Fruit fly (Drosophila melanogaster) whole organism, wandering third instar larva: ENCODE measurements around the gene mal.
A peak's percentile ranks its signal among the peaks of the same experiment; 100 is the strongest.
"Not testable (repeated sequence)": the region's sequence is repeated elsewhere in the genome, so short reads cannot be mapped to it uniquely, and the experiment has no call there.

Source experiments
- CrebA ChIP-seq: fragments of 200-800 bp; sonication (Bioruptor generic); optimal IDR thresholded peaks from 2 replicates; lab custom pipeline; 2016; ENCODE audit warnings: missing biosample characterization, mild to moderate bottlenecking, missing genetic modification characterization, borderline replicate concordance
- Dfd ChIP-seq: fragments of >200 bp; optimal IDR thresholded peaks from 2 replicates; lab custom pipeline; 2017; ENCODE audit warnings: missing biosample characterization, missing genetic modification characterization
- Dif ChIP-seq: fragments of 200-275, 200-300 bp; sonication (Bioruptor generic); optimal IDR thresholded peaks from 2 replicates; lab custom pipeline; 2018; ENCODE audit warnings: missing biosample characterization, missing genetic modification characterization; ENCODE audit not compliant: partially characterized antibody
- HLH106 ChIP-seq: fragments of 200-800 bp; optimal IDR thresholded peaks from 3 replicates; lab custom pipeline; 2019; ENCODE audit warnings: missing biosample characterization, mild to moderate bottlenecking, missing genetic modification characterization, moderate library complexity
- Hnf4 ChIP-seq: fragments of 200-800 bp; sonication (Bioruptor generic); optimal IDR thresholded peaks from 2 replicates; lab custom pipeline; 2016; ENCODE audit warnings: missing biosample characterization, mild to moderate bottlenecking, missing genetic modification characterization
- Jra ChIP-seq: sonication (Bioruptor generic); optimal IDR thresholded peaks from 2 replicates; lab custom pipeline; 2016; ENCODE audit warnings: missing biosample characterization, missing genetic modification characterization
- Myc ChIP-seq: fragments of >200 bp; optimal IDR thresholded peaks from 2 replicates; lab custom pipeline; 2017
- OdsH ChIP-seq: fragments of 200-800 bp; sonication (Bioruptor generic); optimal IDR thresholded peaks from 2 replicates; lab custom pipeline; 2016; ENCODE audit warnings: missing biosample characterization, mild to moderate bottlenecking, missing genetic modification characterization
- Rel ChIP-seq, 2 experiments: fragments of 200-800 bp; sonication (Bioruptor generic) in 1 of 2; optimal IDR thresholded peaks; 2 replicates in 1 of 2; 3 replicates in 1 of 2; lab custom pipeline; 2016 to 2019; ENCODE audit warnings: mild to moderate bottlenecking in 2 of 2, missing biosample characterization in 2 of 2, missing genetic modification characterization in 2 of 2, moderate library complexity in 1 of 2
- Sp1 ChIP-seq: fragments of 200-800 bp; sonication (Bioruptor generic); optimal IDR thresholded peaks from 3 replicates; lab custom pipeline; 2019; ENCODE audit warnings: missing biosample characterization, mild to moderate bottlenecking, missing genetic modification characterization, moderate library complexity
- Vsx2 ChIP-seq: fragments of 200-300, 225-300 bp; sonication (Bioruptor generic); optimal IDR thresholded peaks from 2 replicates; lab custom pipeline; 2018; ENCODE audit warnings: missing biosample characterization, missing genetic modification characterization; ENCODE audit not compliant: partially characterized antibody
- br ChIP-seq: fragments of 200-800 bp; sonication (Bioruptor generic); optimal IDR thresholded peaks from 2 replicates; lab custom pipeline; 2016; ENCODE audit warnings: missing biosample characterization, missing genetic modification characterization
- dl ChIP-seq, 2 experiments: fragments of 175-275, 200-275 bp in 1 of 2; fragments of 200-275 bp in 1 of 2; sonication (Bioruptor generic); optimal IDR thresholded peaks; lab custom pipeline; 2018; ENCODE audit warnings: mild to moderate bottlenecking in 2 of 2, missing biosample characterization in 2 of 2, missing genetic modification characterization in 2 of 2, moderate library complexity in 2 of 2; ENCODE audit not compliant: partially characterized antibody in 2 of 2, insufficient read depth in 1 of 2
- dmrt93B ChIP-seq: fragments of 200-800 bp; sonication (Bioruptor generic); optimal IDR thresholded peaks from 2 replicates; lab custom pipeline; 2018; ENCODE audit warnings: missing biosample characterization, mild to moderate bottlenecking, missing genetic modification characterization
- dsf ChIP-seq: sonication (Bioruptor generic); optimal IDR thresholded peaks from 2 replicates; lab custom pipeline; 2016; ENCODE audit warnings: missing biosample characterization, missing genetic modification characterization, borderline replicate concordance
- ey ChIP-seq: fragments of 200-800 bp; sonication (Bioruptor generic); optimal IDR thresholded peaks from 2 replicates; lab custom pipeline; 2016; ENCODE audit warnings: missing biosample characterization, missing genetic modification characterization
- foxo ChIP-seq, 2 experiments: fragments of 200-800 bp; sonication (Bioruptor generic); optimal IDR thresholded peaks; 2 replicates in 1 of 2; 3 replicates in 1 of 2; lab custom pipeline; 2016 to 2017; ENCODE audit warnings: missing biosample characterization in 2 of 2, missing genetic modification characterization in 2 of 2
- fru ChIP-seq: fragments of 200-800 bp; sonication (Bioruptor generic); optimal IDR thresholded peaks from 3 replicates; lab custom pipeline; 2016; ENCODE audit warnings: missing biosample characterization, mild to moderate bottlenecking, missing genetic modification characterization
- h ChIP-seq: fragments of 200-800 bp; sonication (Bioruptor generic); optimal IDR thresholded peaks from 3 replicates; lab custom pipeline; 2016; ENCODE audit warnings: missing biosample characterization, mild to moderate bottlenecking, missing genetic modification characterization
- jim ChIP-seq: fragments of 175-275, 200-325 bp; sonication (Bioruptor generic); optimal IDR thresholded peaks from 2 replicates; lab custom pipeline; 2016; ENCODE audit warnings: missing biosample characterization, mild to moderate bottlenecking, missing genetic modification characterization
- lola ChIP-seq: fragments of >200 bp; optimal IDR thresholded peaks from 2 replicates; lab custom pipeline; 2017; ENCODE audit warnings: missing biosample characterization, missing genetic modification characterization
- pan ChIP-seq: fragments of >200 bp; optimal IDR thresholded peaks from 2 replicates; lab custom pipeline; 2017
- sage ChIP-seq: fragments of 200-800 bp; sonication (Bioruptor generic); optimal IDR thresholded peaks from 2 replicates; lab custom pipeline; 2016; ENCODE audit warnings: missing biosample characterization, mild to moderate bottlenecking, missing genetic modification characterization
- sv ChIP-seq: fragments of 200-800 bp; sonication (Bioruptor generic); optimal IDR thresholded peaks from 3 replicates; lab custom pipeline; 2016; ENCODE audit warnings: missing biosample characterization, missing genetic modification characterization
- tai ChIP-seq: sonication (Bioruptor generic); optimal IDR thresholded peaks from 2 replicates; lab custom pipeline; 2016; ENCODE audit warnings: missing biosample characterization, missing genetic modification characterization
- usp ChIP-seq: fragments of >200 bp; optimal IDR thresholded peaks from 2 replicates; lab custom pipeline; 2017; ENCODE audit warnings: missing biosample characterization, missing genetic modification characterization
- woc ChIP-seq: sonication (Bioruptor generic); optimal IDR thresholded peaks from 2 replicates; lab custom pipeline; 2016; ENCODE audit warnings: missing biosample characterization, mild to moderate bottlenecking, missing genetic modification characterization

Gene mal

dm6 chrX:20434534-20434933 is 5.1 kb downstream of the mal start:
- no peak for TF ChIP-seq tai
- TF ChIP-seq pan = no peak
- no peak for TF ChIP-seq lola

DNA sequence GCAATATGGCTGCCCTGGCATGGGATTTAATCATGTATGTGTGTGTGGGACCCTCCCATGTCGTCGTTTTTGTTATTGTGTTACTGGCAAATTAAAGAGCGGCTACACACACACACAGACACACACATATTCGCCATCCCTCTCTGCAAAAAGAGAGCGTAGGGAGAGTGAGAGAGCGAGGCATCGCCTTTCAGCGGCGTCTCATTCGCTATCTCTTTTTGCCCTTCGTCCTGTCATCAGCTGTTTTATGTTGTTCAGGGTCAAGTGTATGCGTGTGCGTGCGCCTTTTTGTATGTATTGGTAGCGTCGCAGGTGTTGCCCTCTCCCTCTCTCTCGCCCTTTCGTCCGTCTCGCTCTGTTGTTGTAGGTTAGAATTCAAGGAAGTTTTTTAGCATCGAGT is 7.4 kb downstream of the mal start:
- TF ChIP-seq Sp1 (GFP tag; lab: Kevin White, UChicago) (no peak), HLH106 (no peak), Hnf4 (GFP tag; lab: Kevin White, UChicago) (no peak), dmrt93B (GFP tag; lab: Kevin White, UChicago) (no peak)

DNA sequence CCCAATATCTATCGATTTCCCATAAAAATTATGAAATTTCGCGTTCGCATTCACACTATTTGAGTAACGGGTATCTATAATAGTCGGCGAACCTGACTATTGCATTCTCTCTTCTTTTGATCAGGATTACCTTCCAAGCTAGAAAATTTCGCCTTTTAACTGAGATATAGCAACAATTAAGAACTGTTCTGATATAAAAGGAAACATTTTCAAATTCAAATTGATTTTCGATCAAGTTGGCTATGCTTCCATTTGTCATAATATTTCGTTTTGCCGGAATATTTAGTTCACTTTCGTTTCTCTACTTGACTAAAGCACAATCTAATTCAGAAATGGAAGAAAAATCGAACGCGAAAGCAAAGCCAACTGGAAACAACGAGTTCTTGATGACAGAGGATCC is 16.6 kb downstream of the mal start, which contains the start of gene CG42578:
CG42578 (plus strand) TSS at position 301 of the 400 bp plus-strand sequence.
- TF ChIP-seq OdsH (GFP tag; lab: Kevin White, UChicago); usp (GFP tag; lab: Kevin White, UChicago); HLH106: not testable (repeated sequence)

DNA sequence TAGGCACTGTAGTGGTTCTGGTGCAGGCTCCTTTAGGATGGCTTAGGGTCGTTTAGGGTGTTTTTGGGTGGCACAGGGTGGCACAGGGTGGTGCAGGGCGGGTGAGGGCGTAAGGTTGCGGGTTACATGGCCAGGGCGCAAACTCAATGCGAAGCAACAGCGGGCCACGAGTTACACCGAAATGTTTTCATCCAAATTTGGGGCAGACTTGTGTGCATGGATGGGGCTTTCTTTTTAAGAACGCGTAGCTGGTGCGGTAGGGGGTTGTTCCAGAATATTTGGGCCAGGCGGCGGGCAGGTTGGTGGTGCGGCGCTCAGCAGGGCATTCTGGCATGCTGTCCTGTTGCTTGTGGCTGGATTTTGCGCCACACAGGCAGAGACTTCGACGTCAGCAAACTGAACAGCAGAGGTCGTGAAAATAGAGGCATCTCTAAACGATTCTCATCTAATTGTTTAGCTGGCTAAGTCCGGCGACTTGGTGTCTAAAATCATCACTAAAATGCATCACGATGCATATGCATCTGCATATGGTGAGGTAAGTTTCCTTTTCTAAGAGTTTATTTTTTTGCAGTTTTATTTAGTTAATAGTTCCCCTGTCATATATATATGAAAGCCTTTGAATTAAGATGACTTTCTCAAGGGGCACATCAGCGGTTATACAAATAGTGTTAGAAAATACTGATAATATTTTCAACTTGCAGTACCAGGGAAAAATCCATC is 18.6 kb downstream of the mal start:
- TF ChIP-seq sv (GFP tag; lab: Kevin White, UChicago) (no peak), h (no peak), sage (GFP tag; lab: Kevin White, UChicago) (no peak), Jra (GFP tag; lab: Kevin White, UChicago) (no peak), tai (no peak), ey (GFP tag; lab: Kevin White, UChicago) (no peak), lola (no peak), usp (GFP tag; lab: Kevin White, UChicago) (no peak), Rel (GFP tag; optimal IDR thresholded peaks at IDR 0.05; lab: Kevin White, UChicago) (no peak), Rel (tag; optimal IDR thresholded peaks at IDR 0.05; lab: Kevin White, UChicago) (no peak), woc (no peak), dl (GFP tag; optimal IDR thresholded peaks at IDR 0.05; lab: Kevin White, UChicago; ENCODE audit: insufficient read depth in 1 of 2, partially characterized antibody in 2 of 2) (no peak), Dif (no peak), OdsH (GFP tag; lab: Kevin White, UChicago) (no peak), dsf (no peak), jim (GFP tag; lab: Kevin White, UChicago) (no peak), foxo (GFP tag; optimal IDR thresholded peaks at IDR 0.05; lab: Kevin White, UChicago) (no peak), Sp1 (GFP tag; lab: Kevin White, UChicago) (no peak), Dfd (GFP tag; lab: Kevin White, UChicago) (no peak)

dm6 chrX:20448828-20449427 is 19.5 kb downstream of the mal start, which contains the start of gene tbc:
TSS of gene tbc (plus strand) at chrX:20449331.
- TF ChIP-seq Hnf4 (GFP tag; lab: Kevin White, UChicago) (no peak), Myc (lab: Kevin White, UChicago) (peak; percentile 51)

DNA sequence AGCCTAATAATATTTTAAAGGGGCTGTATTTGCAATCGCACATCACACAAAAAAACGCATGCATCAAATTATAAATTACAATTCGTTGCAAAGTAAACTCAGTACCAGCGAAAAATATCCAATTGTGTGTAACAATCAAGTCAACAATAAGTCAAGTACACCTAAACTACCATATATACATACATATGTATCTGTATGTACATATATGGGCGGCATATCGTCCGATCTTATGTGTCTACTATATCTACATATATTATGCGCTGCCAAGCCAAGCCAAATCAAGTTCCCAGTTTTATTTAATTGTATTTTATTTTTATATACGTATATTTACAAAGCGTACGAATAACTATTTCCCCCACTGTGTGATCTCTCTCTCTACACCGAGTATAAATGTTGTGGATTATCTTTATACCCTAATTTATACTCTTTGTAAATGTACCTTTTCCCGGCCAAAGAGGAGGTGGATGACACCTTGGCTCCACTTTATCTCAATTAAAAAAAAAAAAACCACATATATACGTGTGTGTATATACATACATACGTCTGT is 37.0 kb downstream of the mal start:
- no peak for TF ChIP-seq foxo (GFP tag; optimal IDR thresholded peaks at IDR 0.05; lab: Kevin White, UChicago)
- no peak for TF ChIP-seq fru (GFP tag; lab: Kevin White, UChicago)
- no peak for TF ChIP-seq h
- TF ChIP-seq br = no peak
- TF ChIP-seq tai = no peak
- TF ChIP-seq sage (GFP tag; lab: Kevin White, UChicago) = no peak
- TF ChIP-seq woc = no peak
- no peak for TF ChIP-seq CrebA (GFP tag; lab: Kevin White, UChicago)
- no peak for TF ChIP-seq HLH106
- TF ChIP-seq Vsx2 (GFP tag; lab: Kevin White, UChicago) = no peak
